Worm (Caenorhabditis elegans) whole organism, L1 larva: Measurements from ENCODE around the gene VM106R.1.

Experiments
- egl-27 ChIP-seq, 2 experiments: fragments of 150-350 bp in 1 of 2; sonication (generic microtip); optimal IDR thresholded peaks; 3 replicates each; lab custom pipeline; 2017 to 2018; ENCODE audit warnings: missing biosample characterization in 2 of 2, missing genetic modification characterization in 2 of 2, missing genetic modification reagents in 2 of 2
- elt-3 ChIP-seq, 6 experiments: fragments of 150-350 bp in 1 of 6; sonication (generic microtip); optimal IDR thresholded peaks; 2 replicates each; lab custom pipeline; 2017 to 2018; ENCODE audit warnings: missing biosample characterization in 6 of 6, missing genetic modification characterization in 6 of 6, inconsistent platforms in 1 of 6
- ets-5 ChIP-seq: fragments of 200-800 bp; sonication (Bioruptor generic); IDR thresholded peaks from 2 replicates; pipeline ENCODE4 v1.3.6; 2022; ENCODE audit warnings: missing genetic modification characterization, missing compliant biosample characterization
- grh-1 ChIP-seq: fragments of 200-800 bp; sonication (Bioruptor generic); IDR thresholded peaks from 2 replicates; pipeline ENCODE4 v1.3.6; 2022; ENCODE audit warnings: missing genetic modification reagents, missing genetic modification characterization, missing compliant biosample characterization
- mdl-1 ChIP-seq, 2 experiments: fragments of 150-350 bp; optimal IDR thresholded peaks; 2 replicates each; lab custom pipeline; 2014 to 2017; ENCODE audit warnings: missing biosample characterization in 2 of 2, missing genetic modification characterization in 2 of 2, inconsistent platforms in 1 of 2
- nhr-237 ChIP-seq: fragments of 150-350 bp; optimal IDR thresholded peaks from 2 replicates; lab custom pipeline; 2014; ENCODE audit warnings: missing biosample characterization, missing genetic modification characterization
- nhr-28 ChIP-seq: fragments of 150-350 bp; optimal IDR thresholded peaks from 2 replicates; lab custom pipeline; 2014; ENCODE audit warnings: missing biosample characterization, missing genetic modification characterization
- nhr-76 ChIP-seq: sonication (generic microtip); optimal IDR thresholded peaks from 2 replicates; lab custom pipeline; 2017; ENCODE audit warnings: missing biosample characterization, missing genetic modification characterization
- snpc-4 ChIP-seq: fragments of 150-350 bp; optimal IDR thresholded peaks from 2 replicates; lab custom pipeline; 2014; ENCODE audit warnings: missing biosample characterization, missing genetic modification characterization
- unc-62 ChIP-seq: fragments of 150-350 bp; optimal IDR thresholded peaks from 2 replicates; lab custom pipeline; 2014; ENCODE audit warnings: missing biosample characterization, missing genetic modification reagents, missing genetic modification characterization
- zip-4 ChIP-seq: fragments of 200-800 bp; sonication (Bioruptor generic); optimal IDR thresholded peaks from 2 replicates; lab custom pipeline; 2018; ENCODE audit warnings: mild to moderate bottlenecking, missing genetic modification characterization, moderate library complexity, missing compliant biosample characterization

- TF ChIP-seq nhr-76 (no peak), unc-62 (no peak), egl-27 (tag; optimal IDR thresholded peaks at IDR 0.05; lab: Kevin White, UChicago) (no peak), nhr-28 (tag; lab: Kevin White, UChicago) (no peak), nhr-237 (tag; lab: Kevin White, UChicago) (no peak), snpc-4 (tag; lab: Kevin White, UChicago) (no peak), ets-5 (GFP tag; lab: Robert Waterston, UW) (no peak), zip-4 (GFP tag; lab: Kevin White, UChicago) (no peak), grh-1 (no peak), elt-3 (tag; optimal IDR thresholded peaks at IDR 0.05; lab: Kevin White, UChicago) (no peak), mdl-1 (tag; optimal IDR thresholded peaks at IDR 0.05; lab: Kevin White, UChicago) (no peak)
Measured at ce11 chrII:10792611-10793010, 36.4 kb downstream of the VM106R.1 start.
